Fruit fly (Drosophila melanogaster): ENCODE results near the gene CG33281.

Gene CG33281

DNA sequence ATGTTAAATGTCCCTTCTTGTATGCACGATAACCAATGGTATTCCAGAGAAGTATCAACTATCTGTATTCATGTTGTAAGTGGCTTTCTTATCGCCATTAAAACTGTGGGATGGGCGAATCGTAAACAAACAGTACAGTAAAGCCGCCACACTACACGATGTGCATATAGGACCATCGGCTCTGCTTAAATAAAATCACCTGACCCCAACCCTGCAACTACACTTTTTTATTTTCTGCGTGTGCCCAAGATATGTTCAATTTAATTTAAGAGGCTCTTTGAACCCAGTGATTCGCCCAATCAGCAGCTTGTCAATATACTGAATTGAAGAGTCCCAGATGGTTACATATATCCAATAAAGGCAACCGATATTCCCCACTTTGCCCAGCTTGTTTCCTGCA lies 24.2 kb upstream of the CG33281 start (continued):
- no peak for TF ChIP-seq Ets21C (GFP tag; optimal IDR thresholded peaks at IDR 0.05)
- no peak for TF ChIP-seq CG8119 (GFP tag; IDR thresholded peaks at IDR 0.05)
- peak; percentile 19 for TF ChIP-seq acj6 (GFP tag; optimal IDR thresholded peaks at IDR 0.05)
- no peak for TF ChIP-seq topi (GFP tag; optimal IDR thresholded peaks at IDR 0.05)
- peak; percentile 22 for TF ChIP-seq net (GFP tag; optimal IDR thresholded peaks at IDR 0.05)
- TF ChIP-seq CG4318 (GFP tag; optimal IDR thresholded peaks at IDR 0.05) = no peak
- no peak for TF ChIP-seq lz (GFP tag; optimal IDR thresholded peaks at IDR 0.05)

DNA sequence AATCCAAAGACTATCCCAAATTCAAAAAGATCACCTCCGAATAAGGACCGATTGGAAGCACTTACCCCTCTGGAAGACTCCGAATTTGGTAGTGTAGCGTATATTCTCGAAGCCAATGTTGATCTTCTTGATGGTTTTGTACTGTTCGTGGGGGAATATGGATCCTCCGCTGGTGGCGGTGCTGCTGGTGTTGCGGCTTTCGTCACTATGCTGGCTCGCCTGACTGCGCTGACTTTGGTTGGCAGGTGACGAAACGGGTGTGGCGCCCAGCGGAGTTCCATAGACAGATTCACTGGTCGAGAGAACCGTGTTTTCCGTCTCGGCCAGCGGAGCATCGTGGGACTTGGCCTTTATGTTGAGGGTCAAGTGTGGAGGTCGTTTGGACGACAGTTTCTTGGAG lies 23.0 kb upstream of the CG33281 start:
- TF ChIP-seq salr (GFP tag; optimal IDR thresholded peaks at IDR 0.05) (no peak), Met (GFP tag; optimal IDR thresholded peaks at IDR 0.05) (no peak), CG34406 (GFP tag; optimal IDR thresholded peaks at IDR 0.05) (no peak), CG6808 (GFP tag; optimal IDR thresholded peaks at IDR 0.05) (no peak), CG9139 (GFP tag; optimal IDR thresholded peaks at IDR 0.05) (no peak), Hr38 (GFP tag; optimal IDR thresholded peaks at IDR 0.05) (no peak), topi (GFP tag; optimal IDR thresholded peaks at IDR 0.05) (no peak), CG8319 (GFP tag; optimal IDR thresholded peaks at IDR 0.05) (no peak), CG4318 (GFP tag; optimal IDR thresholded peaks at IDR 0.05) (no peak)

DNA sequence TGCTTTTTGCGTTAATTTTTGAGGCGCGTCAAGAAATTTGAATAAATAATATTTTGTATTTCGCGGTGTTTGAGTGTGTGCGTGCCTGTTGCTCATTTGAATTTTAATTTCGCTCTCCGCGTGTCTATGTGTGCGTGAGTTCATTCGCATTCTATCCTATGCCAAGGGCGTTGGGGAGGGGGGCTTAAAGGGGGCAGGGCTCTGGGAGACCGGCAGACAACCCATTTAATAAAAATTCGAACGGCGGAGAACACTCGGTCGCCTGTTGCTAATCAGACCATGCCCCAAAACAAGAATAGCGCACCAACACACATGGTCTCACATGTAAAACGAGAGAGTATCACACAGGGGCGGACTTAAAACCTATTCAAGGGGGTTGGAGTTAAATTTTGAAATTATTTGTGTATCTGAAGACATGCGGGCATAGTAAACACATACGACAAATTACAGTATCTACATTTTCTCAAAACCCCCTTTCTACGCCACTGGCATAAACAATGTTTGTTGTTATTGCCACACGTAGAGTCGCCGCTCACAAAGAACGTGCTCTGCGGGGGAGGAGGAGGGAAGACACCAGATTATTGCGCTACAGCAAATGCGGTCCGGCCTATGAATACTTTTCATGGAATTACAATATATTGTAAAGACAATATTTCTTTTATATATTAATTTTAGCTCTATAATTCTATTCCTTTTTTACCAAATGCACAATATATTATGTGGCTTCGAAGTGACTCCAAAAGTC lies 22.1 kb upstream of the CG33281 start:
- TF ChIP-seq CG15336 (GFP tag; IDR thresholded peaks at IDR 0.05) = peak; percentile 99
- peak; percentile 100 for TF ChIP-seq spab (GFP tag; optimal IDR thresholded peaks at IDR 0.05)
- TF ChIP-seq CG11762 (GFP tag; optimal IDR thresholded peaks at IDR 0.05; ENCODE audit: insufficient read depth) = peak; percentile 100
- TF ChIP-seq CG10669 (GFP tag; optimal IDR thresholded peaks at IDR 0.05) = peak; percentile 100
- peak; percentile 99 for TF ChIP-seq CG8632 (GFP tag; optimal IDR thresholded peaks at IDR 0.05)
- peak; percentile 99 for TF ChIP-seq Smox (GFP tag; optimal IDR thresholded peaks at IDR 0.05)
- TF ChIP-seq CG3919 (GFP tag; optimal IDR thresholded peaks at IDR 0.05) = peak; percentile 100
- peak; percentile 100 for TF ChIP-seq acj6 (GFP tag; optimal IDR thresholded peaks at IDR 0.05)
- peak; percentile 100 for TF ChIP-seq CG6163 (GFP tag; IDR thresholded peaks at IDR 0.05)
- TF ChIP-seq Met (GFP tag; optimal IDR thresholded peaks at IDR 0.05) = peak; percentile 100
- TF ChIP-seq CG4318 (GFP tag; optimal IDR thresholded peaks at IDR 0.05) = peak; percentile 99
- TF ChIP-seq Ets96B (tag; optimal IDR thresholded peaks at IDR 0.05) = peak; percentile 100
- TF ChIP-seq net (GFP tag; optimal IDR thresholded peaks at IDR 0.05) = peak; percentile 100
- peak; percentile 99 for TF ChIP-seq CG34406 (GFP tag; optimal IDR thresholded peaks at IDR 0.05)
- peak; percentile 99 for TF ChIP-seq achi (GFP tag; optimal IDR thresholded peaks at IDR 0.05)
- peak; percentile 99 for TF ChIP-seq CG9139 (GFP tag; optimal IDR thresholded peaks at IDR 0.05)
- peak; percentile 98 for TF ChIP-seq Eip93F (GFP tag; optimal IDR thresholded peaks at IDR 0.05)
- peak; percentile 100 for TF ChIP-seq lz (GFP tag; optimal IDR thresholded peaks at IDR 0.05)
- peak; percentile 99 for TF ChIP-seq Ets21C (GFP tag; optimal IDR thresholded peaks at IDR 0.05)
- TF ChIP-seq Sox14 (GFP tag; optimal IDR thresholded peaks at IDR 0.05) = peak; percentile 100
- TF ChIP-seq Hr4 (GFP tag; optimal IDR thresholded peaks at IDR 0.05) = peak; percentile 100
- TF ChIP-seq CG32006 (GFP tag; optimal IDR thresholded peaks at IDR 0.05) = peak; percentile 100
- peak; percentile 100 for TF ChIP-seq pdm3 (GFP tag; optimal IDR thresholded peaks at IDR 0.05)
- TF ChIP-seq esn (GFP tag; optimal IDR thresholded peaks at IDR 0.05) = peak; percentile 100
- peak; percentile 99 for TF ChIP-seq CG16779 (tag; optimal IDR thresholded peaks at IDR 0.05)
- TF ChIP-seq Sox102F (GFP tag; optimal IDR thresholded peaks at IDR 0.05) = peak; percentile 99
- peak; percentile 100 for TF ChIP-seq CG10631 (GFP tag; optimal IDR thresholded peaks at IDR 0.05)
- TF ChIP-seq dac (GFP tag; optimal IDR thresholded peaks at IDR 0.05) = peak; percentile 99
- peak; percentile 100 for TF ChIP-seq OdsH (GFP tag; optimal IDR thresholded peaks at IDR 0.05)
- TF ChIP-seq CG6854 (GFP tag; optimal IDR thresholded peaks at IDR 0.05) = peak; percentile 99
- peak; percentile 99 for TF ChIP-seq fkh (GFP tag; optimal IDR thresholded peaks at IDR 0.05)
- peak; percentile 87 for TF ChIP-seq Hr38 (GFP tag; optimal IDR thresholded peaks at IDR 0.05)
- peak; percentile 100 for TF ChIP-seq ss (GFP tag; optimal IDR thresholded peaks at IDR 0.05)
- peak; percentile 100 for TF ChIP-seq CG1621 (tag; optimal IDR thresholded peaks at IDR 0.05)
- TF ChIP-seq Lpt (GFP tag; optimal IDR thresholded peaks at IDR 0.05) = peak; percentile 99
- TF ChIP-seq Hr39 (GFP tag; optimal IDR thresholded peaks at IDR 0.05) = peak; percentile 100
- peak; percentile 99 for TF ChIP-seq Sox15 (GFP tag; optimal IDR thresholded peaks at IDR 0.05)
- TF ChIP-seq CG6792 (GFP tag; optimal IDR thresholded peaks at IDR 0.05) = peak; percentile 100
- peak; percentile 99 for TF ChIP-seq vri (GFP tag; optimal IDR thresholded peaks at IDR 0.05)
- peak; percentile 100 for TF ChIP-seq svp (GFP tag)
- TF ChIP-seq CG8119 (GFP tag; IDR thresholded peaks at IDR 0.05) = peak; percentile 99
